Fruit fly (Drosophila melanogaster): Measurements from ENCODE around the gene Aven.
A peak's percentile ranks its signal among the peaks of the same experiment; 100 is the strongest.

The Aven gene

dm6 chrX:12665112-12665795, 35.8 kb upstream of the Aven start (continued):
- TF ChIP-seq esg (GFP tag; conservative IDR thresholded peaks at IDR 0.05) (peak; percentile 87), CG4854 (GFP tag; optimal IDR thresholded peaks at IDR 0.05) (peak; percentile 75), CG31388 (GFP tag; optimal IDR thresholded peaks at IDR 0.05) (peak; percentile 45), Mes4 (GFP tag; optimal IDR thresholded peaks at IDR 0.05) (no peak), org-1 (GFP tag; optimal IDR thresholded peaks at IDR 0.05) (peak; percentile 85), CG10209 (GFP tag; optimal IDR thresholded peaks at IDR 0.05) (peak; percentile 88), fd96Cb (tag; optimal IDR thresholded peaks at IDR 0.05) (peak; percentile 86), ERR (GFP tag; optimal IDR thresholded peaks at IDR 0.05) (no peak), wek (GFP tag; optimal IDR thresholded peaks at IDR 0.05) (peak; percentile 57), prd (optimal IDR thresholded peaks at IDR 0.05) (no peak), prd (GFP tag; IDR thresholded peaks at IDR 0.05) (peak; percentile 94), zf30C (GFP tag; optimal IDR thresholded peaks at IDR 0.05) (peak; percentile 88), CG1602 (GFP tag; optimal IDR thresholded peaks at IDR 0.05) (peak; percentile 86), gem (tag; optimal IDR thresholded peaks at IDR 0.05) (peak; percentile 94), Fer3 (tag; optimal IDR thresholded peaks at IDR 0.05) (peak; percentile 90), CG4404 (GFP tag; IDR thresholded peaks at IDR 0.05) (peak; percentile 85), NC2α (GFP tag; optimal IDR thresholded peaks at IDR 0.05) (no peak), sug (tag; optimal IDR thresholded peaks at IDR 0.05) (peak; percentile 60), E2f1 (GFP tag; IDR thresholded peaks at IDR 0.05) (peak; percentile 90), CG5245 (GFP tag; optimal IDR thresholded peaks at IDR 0.05) (peak; percentile 77), CG3995 (GFP tag; optimal IDR thresholded peaks at IDR 0.05) (peak; percentile 46), Hmx (GFP tag; optimal IDR thresholded peaks at IDR 0.05) (no peak), HLHmδ (GFP tag; optimal IDR thresholded peaks at IDR 0.05) (no peak), Dek (tag; optimal IDR thresholded peaks at IDR 0.05) (peak; percentile 88), Nf-YB (GFP tag; optimal IDR thresholded peaks at IDR 0.05) (peak; percentile 70), CG3163 (GFP tag; optimal IDR thresholded peaks at IDR 0.05) (no peak), sqz (GFP tag; optimal IDR thresholded peaks at IDR 0.05) (peak; percentile 50), CG4820 (GFP tag; optimal IDR thresholded peaks at IDR 0.05) (peak; percentile 86), CG11560 (tag; IDR thresholded peaks at IDR 0.05) (peak; percentile 79), pho (GFP tag; optimal IDR thresholded peaks at IDR 0.05) (peak; percentile 3), gcm (GFP tag; optimal IDR thresholded peaks at IDR 0.05) (peak; percentile 87), CG1792 (GFP tag; optimal IDR thresholded peaks at IDR 0.05) (peak; percentile 57), CG15479 (GFP tag; optimal IDR thresholded peaks at IDR 0.05) (peak; percentile 25), Doc3 (GFP tag; IDR thresholded peaks at IDR 0.05; ENCODE audit: partially characterized antibody) (no peak), pros (GFP tag; optimal IDR thresholded peaks at IDR 0.05) (peak; percentile 70), Sry-β (GFP tag; optimal IDR thresholded peaks at IDR 0.05) (no peak), lbe (GFP tag; optimal IDR thresholded peaks at IDR 0.05) (peak; percentile 82), CG12219 (GFP tag; optimal IDR thresholded peaks at IDR 0.05) (peak; percentile 75), Dp (GFP tag; optimal IDR thresholded peaks at IDR 0.05) (no peak), Bgb (GFP tag; IDR thresholded peaks at IDR 0.05; ENCODE audit: partially characterized antibody) (peak; percentile 39; the same call in 1 of the 2 replicates), Ssrp (tag; optimal IDR thresholded peaks at IDR 0.05) (peak; percentile 89), CHES-1-like (GFP tag; optimal IDR thresholded peaks at IDR 0.05) (no peak), slp2 (GFP tag; optimal IDR thresholded peaks at IDR 0.05) (no peak), mld (GFP tag; IDR thresholded peaks at IDR 0.05; ENCODE audit: partially characterized antibody) (no peak), CG8765 (GFP tag; IDR thresholded peaks at IDR 0.05) (peak; percentile 79), pita (GFP tag; optimal IDR thresholded peaks at IDR 0.05) (no peak), CG2875 (GFP tag; optimal IDR thresholded peaks at IDR 0.05) (peak; percentile 87), Sox102F (GFP tag; optimal IDR thresholded peaks at IDR 0.05) (peak; percentile 89), rib (GFP tag; IDR thresholded peaks at IDR 0.05) (0 out of 2 replicates have a peak, but pooled peaks have one; percentile 72)
